Worm (Caenorhabditis elegans): Measurements from ENCODE around the gene F54C9.9.

The F54C9.9 gene

ce11 chrII:8610085-8610484, 32.2 kb downstream of the F54C9.9 start, which contains the start of gene F28C6.9:
F28C6.9 (minus strand) TSS chrII:8610185.
- TF ChIP-seq nhr-21 (tag; optimal IDR thresholded peaks at IDR 0.05) (no peak), alr-1 (tag; optimal IDR thresholded peaks at IDR 0.05) (no peak), R02D3.7 (tag; optimal IDR thresholded peaks at IDR 0.05) (no peak), crh-2 (tag; optimal IDR thresholded peaks at IDR 0.05) (no peak)

ce11 chrII:8610585-8610984, 32.7 kb downstream of the F54C9.9 start:
- no peak for TF ChIP-seq sma-9 (GFP tag; optimal IDR thresholded peaks at IDR 0.05)
- TF ChIP-seq sma-9 (tag; optimal IDR thresholded peaks at IDR 0.05) = no peak
- no peak for TF ChIP-seq alr-1 (tag; optimal IDR thresholded peaks at IDR 0.05)
- TF ChIP-seq lin-39 (tag; optimal IDR thresholded peaks at IDR 0.05) = no peak
- TF ChIP-seq elt-3 (tag; optimal IDR thresholded peaks at IDR 0.05) = no peak
- TF ChIP-seq Y55F3AM.14 (GFP tag; optimal IDR thresholded peaks at IDR 0.05) = no peak
- no peak for TF ChIP-seq C34F6.9 (tag; optimal IDR thresholded peaks at IDR 0.05)
- no peak for TF ChIP-seq F13H6.1 (tag; optimal IDR thresholded peaks at IDR 0.05)
- no peak for TF ChIP-seq ztf-4 (tag; optimal IDR thresholded peaks at IDR 0.05)
- no peak for TF ChIP-seq ztf-11 (tag; optimal IDR thresholded peaks at IDR 0.05)
- TF ChIP-seq lin-11 (tag; optimal IDR thresholded peaks at IDR 0.05) = no peak
- TF ChIP-seq ZK546.5 (tag; optimal IDR thresholded peaks at IDR 0.05) = no peak
- no peak for TF ChIP-seq peb-1 (tag; optimal IDR thresholded peaks at IDR 0.05)
- no peak for TF ChIP-seq nhr-77 (tag; optimal IDR thresholded peaks at IDR 0.05)
- no peak for TF ChIP-seq egl-27 (tag; optimal IDR thresholded peaks at IDR 0.05)

ce11 chrII:8611330-8611729, 33.5 kb downstream of the F54C9.9 start:
- no peak for TF ChIP-seq nhr-129 (tag; optimal IDR thresholded peaks at IDR 0.05)
- TF ChIP-seq fos-1 (tag; optimal IDR thresholded peaks at IDR 0.05) = no peak
- TF ChIP-seq nhr-25 (tag; optimal IDR thresholded peaks at IDR 0.05) = no peak
- no peak for TF ChIP-seq peb-1 (tag; optimal IDR thresholded peaks at IDR 0.05)
- TF ChIP-seq nhr-23 (tag; optimal IDR thresholded peaks at IDR 0.05) = no peak
- no peak for TF ChIP-seq nhr-21 (tag; optimal IDR thresholded peaks at IDR 0.05)
- TF ChIP-seq ama-1 (optimal IDR thresholded peaks at IDR 0.05) = no peak
- no peak for TF ChIP-seq ceh-82 (tag; optimal IDR thresholded peaks at IDR 0.05)
- no peak for TF ChIP-seq lin-11 (tag; optimal IDR thresholded peaks at IDR 0.05)
- no peak for TF ChIP-seq nhr-77 (tag; optimal IDR thresholded peaks at IDR 0.05)
- no peak for TF ChIP-seq unc-55 (GFP tag; optimal IDR thresholded peaks at IDR 0.05)
- TF ChIP-seq crh-2 (tag; optimal IDR thresholded peaks at IDR 0.05) = no peak

- TF ChIP-seq F13H6.1 (tag; optimal IDR thresholded peaks at IDR 0.05) (no peak), lin-13 (GFP tag; optimal IDR thresholded peaks at IDR 0.05) (no peak), skn-1 (tag; optimal IDR thresholded peaks at IDR 0.05) (no peak)
Measured at ce11 chrII:8612470-8612869, 34.6 kb downstream of the F54C9.9 start, which contains the start of gene T22C8.1. T22C8.1 (plus strand) TSS chrII:8612770.

- TF ChIP-seq mab-5 (tag; optimal IDR thresholded peaks at IDR 0.05) = no peak
- no peak for TF ChIP-seq ceh-82 (tag; optimal IDR thresholded peaks at IDR 0.05)
- TF ChIP-seq blmp-1 (tag; optimal IDR thresholded peaks at IDR 0.05; ENCODE audit: insufficient read depth) = no peak
- no peak for TF ChIP-seq nhr-10 (tag; optimal IDR thresholded peaks at IDR 0.05)
Measured at ce11 chrII:8616155-8616554, 38.3 kb downstream of the F54C9.9 start.

ce11 chrII:8617516-8617915, 39.7 kb downstream of the F54C9.9 start, which contains the start of gene chhy-1:
chhy-1 (minus strand) TSS chrII:8617616.
- TF ChIP-seq mbf-1 (tag; optimal IDR thresholded peaks at IDR 0.05) (no peak), nhr-12 (tag; optimal IDR thresholded peaks at IDR 0.05) (no peak), alr-1 (tag; optimal IDR thresholded peaks at IDR 0.05) (no peak), C34F6.9 (tag; optimal IDR thresholded peaks at IDR 0.05) (no peak), crh-2 (tag; optimal IDR thresholded peaks at IDR 0.05) (no peak), nhr-11 (tag; optimal IDR thresholded peaks at IDR 0.05) (no peak), ztf-4 (tag; optimal IDR thresholded peaks at IDR 0.05) (no peak)

- TF ChIP-seq mdl-1 (tag; optimal IDR thresholded peaks at IDR 0.05) (no peak), mbf-1 (tag; optimal IDR thresholded peaks at IDR 0.05) (no peak), nhr-23 (tag; optimal IDR thresholded peaks at IDR 0.05) (no peak), nhr-237 (tag; optimal IDR thresholded peaks at IDR 0.05) (no peak), ztf-11 (tag; optimal IDR thresholded peaks at IDR 0.05) (no peak), lsy-2 (tag; optimal IDR thresholded peaks at IDR 0.05) (no peak), elt-3 (tag; optimal IDR thresholded peaks at IDR 0.05) (no peak), ceh-16 (tag; optimal IDR thresholded peaks at IDR 0.05) (no peak), nhr-129 (tag; optimal IDR thresholded peaks at IDR 0.05) (no peak), aly-2 (tag; optimal IDR thresholded peaks at IDR 0.05) (no peak), nhr-12 (tag; optimal IDR thresholded peaks at IDR 0.05) (no peak), sma-9 (GFP tag; optimal IDR thresholded peaks at IDR 0.05) (no peak), sma-9 (tag; optimal IDR thresholded peaks at IDR 0.05) (no peak), Y55F3AM.14 (GFP tag; optimal IDR thresholded peaks at IDR 0.05) (no peak), unc-55 (GFP tag; optimal IDR thresholded peaks at IDR 0.05) (no peak)
Measured at ce11 chrII:8621883-8622282, 44.0 kb downstream of the F54C9.9 start, which contains the start of gene T22C8.3. T22C8.3 (minus strand) TSS chrII:8621983.
